Worm (Caenorhabditis elegans) whole organism, midembryonic: ENCODE data around the gene sulp-3.

Experiments used
- T22C8.4 ChIP-seq: fragments of 200-800 bp; sonication (Bioruptor generic); IDR thresholded peaks from 2 replicates; pipeline ENCODE4 v1.3.6; 2022; ENCODE audit warnings: missing genetic modification characterization, missing compliant biosample characterization
- cog-1 ChIP-seq: sonication (generic microtip); optimal IDR thresholded peaks from 2 replicates; lab custom pipeline; 2016; ENCODE audit warnings: missing genetic modification characterization, missing compliant biosample characterization
- flt-1 ChIP-seq: fragments of 200-800 bp; sonication (Bioruptor generic); IDR thresholded peaks from 2 replicates; pipeline ENCODE4 v1.3.6; 2022; ENCODE audit warnings: missing genetic modification characterization, missing compliant biosample characterization
- klf-2 ChIP-seq: fragments of 200-800 bp; sonication (Bioruptor generic); conservative IDR thresholded peaks from 2 replicates; pipeline ENCODE4 v1.3.6; 2022; ENCODE audit warnings: missing genetic modification reagents, missing genetic modification characterization, missing compliant biosample characterization
- med-1 ChIP-seq: sonication (generic microtip); optimal IDR thresholded peaks from 2 replicates; lab custom pipeline; 2017; ENCODE audit warnings: missing genetic modification characterization, mild to moderate bottlenecking, missing compliant biosample characterization, antibody characterized with exemption, missing genetic modification reagents; ENCODE audit not compliant: insufficient read depth
- ref-1 ChIP-seq: fragments of 200-800 bp; sonication (Bioruptor generic); conservative IDR thresholded peaks from 2 replicates; pipeline ENCODE4 v1.3.6; 2022; ENCODE audit warnings: missing genetic modification reagents, missing genetic modification characterization, missing compliant biosample characterization
- tab-1 ChIP-seq: fragments of 200-800 bp; sonication (Bioruptor generic); IDR thresholded peaks from 2 replicates; pipeline ENCODE4 v1.3.6; 2022; ENCODE audit warnings: missing genetic modification characterization, missing compliant biosample characterization
- ztf-23 ChIP-seq: fragments of 200-800 bp; sonication (Bioruptor generic); IDR thresholded peaks from 2 replicates; pipeline ENCODE4 v1.3.6; 2022; ENCODE audit warnings: missing genetic modification reagents, missing genetic modification characterization, missing compliant biosample characterization
- ztf-29 ChIP-seq: fragments of 200-800 bp; sonication (Bioruptor generic); IDR thresholded peaks from 2 replicates; pipeline ENCODE4 v1.3.6; 2022; ENCODE audit warnings: missing genetic modification reagents, missing genetic modification characterization, missing compliant biosample characterization

The sulp-3 gene

DNA sequence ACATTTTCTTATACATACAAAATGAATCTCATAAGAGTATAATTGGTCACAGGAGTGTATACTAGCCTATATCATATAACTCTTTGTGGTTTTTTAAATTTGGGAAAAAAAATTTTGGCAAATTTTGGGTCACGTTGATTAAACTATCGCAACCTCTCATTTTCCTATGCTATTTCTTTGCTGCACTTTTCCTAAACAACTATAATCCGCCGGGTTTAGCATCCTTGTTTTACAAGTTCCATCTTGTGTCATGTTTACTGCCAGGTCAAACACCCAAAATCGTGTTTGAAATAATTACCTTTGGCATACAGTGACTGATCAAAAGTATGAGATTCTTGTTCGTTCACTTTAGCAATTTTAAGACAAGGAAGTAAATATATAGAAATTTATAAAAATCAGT lies at the start of gene sulp-3:
Gene sulp-3, minus strand, starts transcription at position 101 of the 400 bp plus-strand sequence.
- TF ChIP-seq klf-2 (no peak), cog-1 (tag; lab: Kevin White, UChicago) (no peak), ref-1 (no peak), med-1 (GFP tag; lab: Kevin White, UChicago) (no peak), T22C8.4 (GFP tag; lab: Robert Waterston, UW) (no peak), ztf-29 (GFP tag; lab: Robert Waterston, UW) (no peak), tab-1 (GFP tag; lab: Robert Waterston, UW) (no peak), ztf-23 (GFP tag; lab: Robert Waterston, UW) (no peak), flt-1 (GFP tag; lab: Robert Waterston, UW) (no peak)

DNA sequence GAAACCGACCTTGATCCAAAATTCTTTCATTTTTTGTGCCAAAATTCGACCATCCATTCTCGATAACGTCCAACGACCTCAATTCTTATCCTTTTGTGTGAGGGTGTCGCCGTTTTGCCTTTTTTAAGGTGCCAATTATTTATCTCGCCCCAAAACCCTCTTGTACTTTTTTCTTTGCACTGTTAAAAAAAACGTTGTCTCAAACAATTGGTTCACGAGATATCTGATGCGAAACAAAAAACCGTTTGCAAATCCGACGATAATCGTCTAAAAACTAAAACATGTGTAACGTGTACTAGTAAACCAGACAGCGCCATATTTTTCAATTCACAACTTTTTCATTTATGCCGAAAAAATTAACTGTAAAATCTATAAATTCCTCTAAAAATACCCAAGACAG lies 49.1 kb upstream of the sulp-3 start, which contains the start of gene F16F9.3:
Gene F16F9.3, plus strand, starts transcription at position 301 of the 400 bp plus-strand sequence.
- TF ChIP-seq tab-1 (GFP tag; lab: Robert Waterston, UW): no peak
- TF ChIP-seq cog-1 (tag; lab: Kevin White, UChicago): no peak
- TF ChIP-seq ref-1: no peak
- TF ChIP-seq T22C8.4 (GFP tag; lab: Robert Waterston, UW): no peak
- no peak for TF ChIP-seq flt-1 (GFP tag; lab: Robert Waterston, UW)
- TF ChIP-seq klf-2: no peak
- no peak for TF ChIP-seq med-1 (GFP tag; lab: Kevin White, UChicago)
- no peak for TF ChIP-seq ztf-23 (GFP tag; lab: Robert Waterston, UW)
- no peak for TF ChIP-seq ztf-29 (GFP tag; lab: Robert Waterston, UW)

DNA sequence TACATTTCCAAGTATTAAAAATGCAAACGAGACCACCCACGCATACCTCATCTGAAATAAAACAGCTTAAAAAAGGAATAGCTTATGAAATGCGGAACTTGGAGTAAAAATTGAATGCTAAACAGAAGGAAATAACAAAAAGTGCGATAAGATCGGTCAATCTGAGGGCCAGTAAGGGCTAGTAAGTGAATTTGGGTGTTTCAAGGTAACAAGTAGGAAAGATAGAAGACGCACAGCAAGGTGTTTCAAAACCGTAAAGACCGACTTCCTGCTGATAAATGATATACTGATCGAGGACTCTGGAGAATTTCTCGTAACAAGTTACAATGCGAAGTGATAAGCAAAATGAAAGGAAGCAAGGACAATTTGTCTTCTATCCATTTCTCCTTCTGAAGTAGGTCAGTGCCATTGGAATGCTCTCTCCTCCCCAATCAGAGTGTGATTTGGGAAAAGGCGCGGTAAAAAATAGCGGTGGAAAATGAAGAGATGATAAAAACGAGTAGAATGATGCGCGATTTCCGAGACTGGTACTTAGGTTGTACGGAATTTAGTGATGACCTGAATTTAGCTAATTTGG lies 47.5 kb upstream of the sulp-3 start, which contains the start of gene dpy-6:
Gene dpy-6, minus strand, starts transcription at position 51 of the 577 bp plus-strand sequence.
- TF ChIP-seq flt-1 (GFP tag; lab: Robert Waterston, UW) (no peak), tab-1 (GFP tag; lab: Robert Waterston, UW) (no peak), med-1 (GFP tag; lab: Kevin White, UChicago) (no peak), ztf-29 (GFP tag; lab: Robert Waterston, UW) (no peak), klf-2 (no peak)

DNA sequence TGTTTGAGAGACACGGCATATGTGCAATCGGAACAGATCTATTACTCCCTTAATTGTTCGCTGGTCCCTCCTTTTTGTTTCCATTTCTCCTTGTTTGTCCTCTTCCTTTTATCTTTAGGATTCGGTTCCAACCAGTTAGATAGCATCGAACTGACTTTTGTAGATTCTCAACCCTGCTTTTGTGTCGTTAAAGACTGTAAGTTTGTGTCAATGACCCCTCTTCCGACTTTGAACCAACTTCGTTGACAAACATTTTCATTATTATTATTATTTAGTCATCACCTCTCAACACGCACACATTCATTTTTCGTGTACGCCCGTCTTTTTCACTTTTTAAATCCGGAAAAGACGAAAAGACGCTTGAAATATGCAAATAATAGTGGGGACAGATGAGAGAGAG lies 37.9 kb upstream of the sulp-3 start, which contains the start of gene F16F9.1:
Gene F16F9.1, plus strand, starts transcription at position 301 of the 400 bp plus-strand sequence.
- TF ChIP-seq flt-1 (GFP tag; lab: Robert Waterston, UW) (no peak), cog-1 (tag; lab: Kevin White, UChicago) (no peak), tab-1 (GFP tag; lab: Robert Waterston, UW) (no peak), med-1 (GFP tag; lab: Kevin White, UChicago) (no peak), ztf-29 (GFP tag; lab: Robert Waterston, UW) (no peak), klf-2 (no peak), ztf-23 (GFP tag; lab: Robert Waterston, UW) (no peak), T22C8.4 (GFP tag; lab: Robert Waterston, UW) (no peak), ref-1 (no peak)

DNA sequence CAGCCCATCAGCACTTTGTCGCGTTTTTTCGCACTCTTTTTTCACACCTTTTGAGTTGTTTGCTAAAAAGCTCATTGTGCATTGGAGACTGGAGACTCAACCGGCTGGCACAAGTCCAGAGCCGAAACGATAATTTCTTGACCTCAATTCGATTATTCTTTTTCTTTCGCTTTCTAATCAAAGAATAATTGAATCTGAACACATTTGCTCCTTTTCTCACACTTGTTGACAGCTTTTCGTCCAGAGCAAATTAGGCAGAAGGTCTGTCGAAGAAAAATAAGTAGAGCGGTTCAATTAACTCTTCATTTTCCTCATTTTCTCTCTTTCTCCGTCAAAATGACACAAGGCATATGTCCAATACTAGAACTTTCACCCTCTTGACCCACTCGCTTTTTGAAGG lies 36.8 kb upstream of the sulp-3 start:
- TF ChIP-seq tab-1 (GFP tag; lab: Robert Waterston, UW) (no peak), T22C8.4 (GFP tag; lab: Robert Waterston, UW) (no peak), cog-1 (tag; lab: Kevin White, UChicago) (no peak), klf-2 (no peak), ztf-23 (GFP tag; lab: Robert Waterston, UW) (no peak)

DNA sequence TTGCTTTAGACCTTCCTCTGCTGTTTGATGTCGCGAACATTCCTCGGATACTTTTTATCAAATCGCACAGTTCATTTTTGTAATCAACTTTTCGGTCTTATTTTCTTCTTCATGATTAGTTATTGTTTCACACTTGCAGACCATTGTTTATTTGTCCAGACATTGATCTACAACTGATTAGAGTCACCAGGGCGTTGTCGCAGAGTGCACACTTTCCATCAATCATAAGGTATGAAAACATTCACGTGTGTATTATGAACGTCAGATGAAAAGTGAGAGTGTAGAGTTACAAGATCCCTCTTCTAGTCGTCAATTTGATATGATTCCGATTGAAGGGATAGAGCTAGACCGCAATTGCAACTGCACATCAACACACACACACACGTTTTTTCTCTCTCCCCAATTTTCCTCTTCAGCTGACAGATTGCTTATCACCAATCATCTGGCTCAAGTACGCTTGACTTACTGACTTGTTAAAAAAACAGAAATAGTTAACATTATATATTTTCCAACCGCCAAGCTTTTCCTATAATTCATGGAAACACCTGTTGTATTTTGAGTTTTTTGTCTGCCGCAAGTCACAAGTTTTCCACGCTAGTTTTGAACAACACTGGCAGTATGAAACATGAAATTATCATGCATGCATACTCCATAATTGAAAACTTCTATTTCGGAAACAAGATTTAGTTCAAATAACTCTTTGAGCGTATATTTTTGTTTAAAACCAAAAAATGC lies 32.0 kb upstream of the sulp-3 start:
- TF ChIP-seq cog-1 (tag; lab: Kevin White, UChicago) (no peak), ref-1 (no peak), med-1 (GFP tag; lab: Kevin White, UChicago) (no peak), flt-1 (GFP tag; lab: Robert Waterston, UW) (no peak), T22C8.4 (GFP tag; lab: Robert Waterston, UW) (no peak), klf-2 (no peak), ztf-29 (GFP tag; lab: Robert Waterston, UW) (no peak), ztf-23 (GFP tag; lab: Robert Waterston, UW) (no peak)

DNA sequence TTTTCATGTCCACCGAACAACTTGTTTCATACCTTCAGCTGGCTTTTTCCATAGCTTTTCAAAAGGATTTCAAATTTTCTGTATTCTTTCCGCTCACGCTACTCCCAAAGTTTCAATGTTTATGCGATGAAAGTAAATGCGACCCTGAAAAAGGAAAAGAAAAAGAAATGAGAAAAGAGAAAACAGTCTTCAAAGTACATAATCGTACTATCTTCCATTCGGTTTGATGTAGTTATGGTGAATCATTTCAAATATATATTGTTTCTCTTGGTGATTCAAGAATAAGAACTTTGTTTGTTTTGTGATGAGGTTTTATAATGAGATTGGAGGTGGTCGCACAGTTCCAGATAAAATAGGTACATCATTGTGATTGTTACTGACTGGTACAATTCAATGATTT lies 30.6 kb upstream of the sulp-3 start:
- TF ChIP-seq tab-1 (GFP tag; lab: Robert Waterston, UW): no peak
- no peak for TF ChIP-seq ztf-23 (GFP tag; lab: Robert Waterston, UW)
- no peak for TF ChIP-seq med-1 (GFP tag; lab: Kevin White, UChicago)
- TF ChIP-seq ref-1: no peak
- TF ChIP-seq T22C8.4 (GFP tag; lab: Robert Waterston, UW): no peak
- no peak for TF ChIP-seq ztf-29 (GFP tag; lab: Robert Waterston, UW)
- no peak for TF ChIP-seq cog-1 (tag; lab: Kevin White, UChicago)
- TF ChIP-seq flt-1 (GFP tag; lab: Robert Waterston, UW): no peak
- no peak for TF ChIP-seq klf-2

DNA sequence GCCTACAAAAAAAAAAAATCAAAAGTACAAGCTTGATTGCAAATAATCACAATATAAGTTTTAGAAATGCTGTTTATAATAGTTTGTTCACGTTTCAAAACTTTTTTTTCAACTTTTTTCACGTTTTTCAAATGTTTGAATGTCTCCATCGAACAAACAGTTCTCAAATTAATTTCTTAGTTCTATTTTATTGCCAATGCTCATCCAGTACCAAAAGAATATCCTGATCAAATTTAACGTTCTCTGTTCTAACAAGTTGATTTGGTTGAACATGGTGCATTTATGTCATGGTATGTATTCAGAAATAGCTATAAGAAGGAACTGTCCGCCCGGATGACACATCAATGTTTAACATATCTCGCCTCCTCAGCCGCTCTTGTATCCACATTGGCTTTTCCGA lies 24.2 kb upstream of the sulp-3 start, which contains the start of gene kin-9:
Gene kin-9, plus strand, starts transcription at position 301 of the 400 bp plus-strand sequence.
- TF ChIP-seq klf-2 (no peak), ztf-29 (GFP tag; lab: Robert Waterston, UW) (no peak), cog-1 (tag; lab: Kevin White, UChicago) (no peak), T22C8.4 (GFP tag; lab: Robert Waterston, UW) (no peak), tab-1 (GFP tag; lab: Robert Waterston, UW) (no peak), ztf-23 (GFP tag; lab: Robert Waterston, UW) (no peak), ref-1 (no peak), flt-1 (GFP tag; lab: Robert Waterston, UW) (no peak), med-1 (GFP tag; lab: Kevin White, UChicago) (no peak)

DNA sequence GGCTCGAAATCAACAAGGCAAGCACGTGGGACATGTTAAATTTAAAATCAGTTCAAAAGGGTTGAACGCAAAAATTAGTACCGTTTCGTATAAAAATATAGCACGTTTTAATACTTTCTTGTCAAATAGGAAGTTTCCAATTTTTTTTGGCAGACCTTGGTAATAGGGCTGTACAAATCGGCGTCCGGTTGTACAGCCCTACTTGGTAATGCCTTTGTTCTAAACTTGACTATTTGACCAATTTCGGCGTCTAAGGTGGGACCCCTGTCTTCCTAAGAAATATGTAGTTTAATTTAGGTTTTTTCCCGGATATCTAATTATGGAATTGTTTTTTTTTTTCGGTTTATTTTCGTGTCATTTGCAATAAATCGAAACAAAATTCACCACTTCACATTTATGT lies 21.3 kb upstream of the sulp-3 start:
- TF ChIP-seq cog-1 (tag; lab: Kevin White, UChicago): no peak
- no peak for TF ChIP-seq ztf-23 (GFP tag; lab: Robert Waterston, UW)
- no peak for TF ChIP-seq ref-1
- no peak for TF ChIP-seq flt-1 (GFP tag; lab: Robert Waterston, UW)
- no peak for TF ChIP-seq tab-1 (GFP tag; lab: Robert Waterston, UW)
- TF ChIP-seq T22C8.4 (GFP tag; lab: Robert Waterston, UW): no peak
- no peak for TF ChIP-seq med-1 (GFP tag; lab: Kevin White, UChicago)
- no peak for TF ChIP-seq ztf-29 (GFP tag; lab: Robert Waterston, UW)
- TF ChIP-seq klf-2: no peak
